Worm (Caenorhabditis elegans): ENCODE measurements around the gene W06G6.20.

W06G6.20 gene

DNA sequence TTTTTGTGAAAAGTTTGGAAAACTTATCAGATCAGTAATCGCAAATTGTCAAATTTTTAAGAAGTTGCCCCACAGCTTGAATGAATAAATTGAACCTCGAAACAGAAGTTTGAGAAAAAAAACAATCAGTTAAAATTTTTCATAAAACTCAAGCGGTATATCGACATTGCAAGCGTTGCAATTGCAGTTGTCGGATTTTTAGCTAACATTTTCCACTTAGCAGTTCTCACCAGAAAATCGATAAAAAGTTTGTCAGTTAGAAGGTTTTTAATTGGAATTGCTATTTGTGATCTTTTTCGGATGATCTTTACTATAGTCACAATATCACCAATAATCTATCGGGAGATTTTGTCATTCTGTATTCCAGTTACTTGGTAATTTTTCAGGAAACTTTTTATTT, 37.6 kb upstream of the W06G6.20 start, which contains the start of gene srw-43:
TSS of gene srw-43 (plus strand) at position 301 of the 400 bp plus-strand sequence.
- TF ChIP-seq ceh-36 (tag; optimal IDR thresholded peaks at IDR 0.05) (no peak), B0310.2 (tag; optimal IDR thresholded peaks at IDR 0.05) (no peak), tbx-37 (GFP tag; conservative IDR thresholded peaks at IDR 0.05) (no peak), tra-4 (tag; optimal IDR thresholded peaks at IDR 0.05) (no peak), pes-1 (GFP tag; IDR thresholded peaks at IDR 0.05) (no peak), hmg-4 (GFP tag; optimal IDR thresholded peaks at IDR 0.05) (no peak), F13C5.2 (tag; optimal IDR thresholded peaks at IDR 0.05) (no peak), ceh-13 (GFP tag; optimal IDR thresholded peaks at IDR 0.05) (no peak), ets-7 (tag; optimal IDR thresholded peaks at IDR 0.05) (no peak), sea-1 (GFP tag; conservative IDR thresholded peaks at IDR 0.05) (no peak), aly-1 (tag; optimal IDR thresholded peaks at IDR 0.05) (no peak), ama-1 (optimal IDR thresholded peaks at IDR 0.05) (no peak), scrt-1 (GFP tag; IDR thresholded peaks at IDR 0.05) (no peak), tbx-11 (GFP tag; IDR thresholded peaks at IDR 0.05) (no peak), hnd-1 (tag; optimal IDR thresholded peaks at IDR 0.05) (no peak), flt-1 (GFP tag; IDR thresholded peaks at IDR 0.05) (no peak), hmbx-1 (tag; optimal IDR thresholded peaks at IDR 0.05) (no peak)

DNA sequence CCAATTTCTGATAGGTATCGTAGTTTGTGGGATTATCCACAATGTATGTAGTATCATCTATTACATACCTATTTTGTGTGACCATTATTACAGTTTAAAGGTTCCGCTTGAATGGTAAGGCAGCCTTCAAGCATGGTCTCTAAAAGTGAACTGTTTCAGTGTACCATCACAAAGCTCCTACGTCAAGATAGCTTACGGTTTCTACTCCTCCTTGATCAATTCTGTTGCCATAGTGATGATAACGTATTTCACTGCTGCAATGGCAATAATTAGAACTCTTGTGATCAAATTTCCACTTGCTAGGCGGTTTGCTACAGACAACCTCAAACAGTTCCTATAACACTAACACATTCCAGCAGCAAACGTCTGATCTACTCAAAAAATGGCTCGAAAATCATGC, 35.2 kb upstream of the W06G6.20 start:
- TF ChIP-seq tbx-37 (GFP tag; conservative IDR thresholded peaks at IDR 0.05) = no peak
- TF ChIP-seq pes-1 (GFP tag; IDR thresholded peaks at IDR 0.05) = no peak
- no peak for TF ChIP-seq F13C5.2 (tag; optimal IDR thresholded peaks at IDR 0.05)
- no peak for TF ChIP-seq ceh-36 (tag; optimal IDR thresholded peaks at IDR 0.05)
- no peak for TF ChIP-seq sea-1 (GFP tag; conservative IDR thresholded peaks at IDR 0.05)
- no peak for TF ChIP-seq B0310.2 (tag; optimal IDR thresholded peaks at IDR 0.05)
- no peak for TF ChIP-seq flt-1 (GFP tag; IDR thresholded peaks at IDR 0.05)
- no peak for TF ChIP-seq ets-7 (tag; optimal IDR thresholded peaks at IDR 0.05)
- no peak for TF ChIP-seq hmg-4 (GFP tag; optimal IDR thresholded peaks at IDR 0.05)
- TF ChIP-seq hnd-1 (tag; optimal IDR thresholded peaks at IDR 0.05) = no peak

DNA sequence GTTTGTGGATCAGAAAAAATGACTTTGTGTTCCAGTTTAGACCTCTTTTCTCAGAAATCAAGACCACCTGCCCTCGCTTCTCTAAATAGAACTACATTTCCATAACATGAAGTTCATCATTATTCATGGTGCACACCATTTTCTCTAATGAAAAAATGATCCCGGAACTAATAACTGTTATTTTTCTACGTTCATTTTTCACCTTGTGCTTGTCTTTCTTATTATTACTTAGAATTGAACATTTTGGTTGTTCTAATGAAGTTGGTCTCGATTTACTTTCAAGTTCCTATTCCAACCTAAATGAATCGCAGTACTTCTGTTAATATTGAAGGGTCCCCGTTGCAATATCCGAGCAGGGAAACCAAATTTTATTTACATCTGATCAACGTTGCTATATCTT, 34.7 kb upstream of the W06G6.20 start, which contains the start of gene srw-36:
TSS of gene srw-36 (plus strand) at position 301 of the 400 bp plus-strand sequence.
- TF ChIP-seq tbx-11 (GFP tag; IDR thresholded peaks at IDR 0.05) = no peak
- TF ChIP-seq flt-1 (GFP tag; IDR thresholded peaks at IDR 0.05) = no peak
- TF ChIP-seq sea-1 (GFP tag; conservative IDR thresholded peaks at IDR 0.05) = no peak
- no peak for TF ChIP-seq pes-1 (GFP tag; IDR thresholded peaks at IDR 0.05)
- TF ChIP-seq scrt-1 (GFP tag; IDR thresholded peaks at IDR 0.05) = no peak
- no peak for TF ChIP-seq tra-4 (tag; optimal IDR thresholded peaks at IDR 0.05)
- TF ChIP-seq hmbx-1 (tag; optimal IDR thresholded peaks at IDR 0.05) = no peak
- TF ChIP-seq F13C5.2 (tag; optimal IDR thresholded peaks at IDR 0.05) = no peak
- no peak for TF ChIP-seq hnd-1 (tag; optimal IDR thresholded peaks at IDR 0.05)
- no peak for TF ChIP-seq tbx-37 (GFP tag; conservative IDR thresholded peaks at IDR 0.05)
- no peak for TF ChIP-seq ets-7 (tag; optimal IDR thresholded peaks at IDR 0.05)
- no peak for TF ChIP-seq ama-1 (optimal IDR thresholded peaks at IDR 0.05)
- TF ChIP-seq aly-1 (tag; optimal IDR thresholded peaks at IDR 0.05) = no peak
- TF ChIP-seq ceh-36 (tag; optimal IDR thresholded peaks at IDR 0.05) = no peak

DNA sequence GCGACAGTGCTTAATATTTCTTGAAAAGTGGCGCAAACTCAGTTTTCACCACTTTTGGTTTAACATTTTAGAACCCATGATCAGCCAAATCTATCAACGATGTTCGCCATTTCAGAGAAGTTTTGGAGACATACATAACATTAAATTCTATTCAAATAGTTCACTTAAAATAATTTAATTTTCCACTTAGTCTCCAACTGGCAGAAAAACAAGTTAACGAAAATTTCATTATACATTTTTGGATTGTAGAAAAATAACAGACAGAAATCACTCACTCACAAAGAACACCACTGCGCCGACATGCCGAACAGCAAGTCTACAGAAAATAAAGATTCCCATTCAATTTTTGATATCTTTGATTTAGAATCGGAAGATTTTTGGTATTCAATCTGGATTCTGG, 31.8 kb upstream of the W06G6.20 start, which contains the start of gene srw-44:
TSS of gene srw-44 (plus strand) at position 301 of the 400 bp plus-strand sequence.
- TF ChIP-seq sea-1 (GFP tag; conservative IDR thresholded peaks at IDR 0.05) (no peak), B0310.2 (tag; optimal IDR thresholded peaks at IDR 0.05) (no peak), hmg-4 (GFP tag; optimal IDR thresholded peaks at IDR 0.05) (no peak), ceh-36 (tag; optimal IDR thresholded peaks at IDR 0.05) (no peak), scrt-1 (GFP tag; IDR thresholded peaks at IDR 0.05) (no peak), F13C5.2 (tag; optimal IDR thresholded peaks at IDR 0.05) (no peak), tbx-11 (GFP tag; IDR thresholded peaks at IDR 0.05) (no peak), flt-1 (GFP tag; IDR thresholded peaks at IDR 0.05) (no peak), tra-4 (tag; optimal IDR thresholded peaks at IDR 0.05) (no peak), hmbx-1 (tag; optimal IDR thresholded peaks at IDR 0.05) (no peak), tbx-37 (GFP tag; conservative IDR thresholded peaks at IDR 0.05) (no peak), hnd-1 (tag; optimal IDR thresholded peaks at IDR 0.05) (no peak), ets-7 (tag; optimal IDR thresholded peaks at IDR 0.05) (no peak)

DNA sequence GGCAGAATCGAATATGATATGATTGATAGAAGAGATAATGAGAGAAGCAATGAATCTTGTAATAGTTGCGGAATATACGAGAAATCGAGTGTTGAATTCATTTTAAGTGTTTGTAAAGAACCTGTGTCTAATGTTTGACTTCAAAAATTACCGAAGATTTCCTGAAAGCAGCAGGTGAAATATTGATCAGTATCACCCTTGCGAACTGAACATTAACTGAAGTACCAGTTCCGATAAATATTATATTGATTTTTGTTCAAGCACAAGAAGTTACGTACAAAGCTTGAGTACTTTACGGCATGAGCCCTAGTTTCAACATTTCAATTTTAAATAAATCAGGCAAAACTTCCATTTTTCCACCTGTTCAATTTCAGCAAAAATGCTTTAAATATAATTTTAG, 31.1 kb upstream of the W06G6.20 start, which contains the start of gene srz-103:
TSS of gene srz-103 (minus strand) at position 101 of the 400 bp plus-strand sequence.
- TF ChIP-seq F13C5.2 (tag; optimal IDR thresholded peaks at IDR 0.05) (no peak), sea-1 (GFP tag; conservative IDR thresholded peaks at IDR 0.05) (no peak), tbx-11 (GFP tag; IDR thresholded peaks at IDR 0.05) (no peak), tra-4 (tag; optimal IDR thresholded peaks at IDR 0.05) (no peak), B0310.2 (tag; optimal IDR thresholded peaks at IDR 0.05) (no peak), pes-1 (GFP tag; IDR thresholded peaks at IDR 0.05) (no peak), ama-1 (optimal IDR thresholded peaks at IDR 0.05) (no peak), aly-1 (tag; optimal IDR thresholded peaks at IDR 0.05) (no peak), ets-7 (tag; optimal IDR thresholded peaks at IDR 0.05) (no peak), tbx-37 (GFP tag; conservative IDR thresholded peaks at IDR 0.05) (no peak), hmbx-1 (tag; optimal IDR thresholded peaks at IDR 0.05) (no peak), hnd-1 (tag; optimal IDR thresholded peaks at IDR 0.05) (no peak), ceh-36 (tag; optimal IDR thresholded peaks at IDR 0.05) (no peak), ceh-13 (GFP tag; optimal IDR thresholded peaks at IDR 0.05) (no peak), scrt-1 (GFP tag; IDR thresholded peaks at IDR 0.05) (no peak), hmg-4 (GFP tag; optimal IDR thresholded peaks at IDR 0.05) (no peak)

DNA sequence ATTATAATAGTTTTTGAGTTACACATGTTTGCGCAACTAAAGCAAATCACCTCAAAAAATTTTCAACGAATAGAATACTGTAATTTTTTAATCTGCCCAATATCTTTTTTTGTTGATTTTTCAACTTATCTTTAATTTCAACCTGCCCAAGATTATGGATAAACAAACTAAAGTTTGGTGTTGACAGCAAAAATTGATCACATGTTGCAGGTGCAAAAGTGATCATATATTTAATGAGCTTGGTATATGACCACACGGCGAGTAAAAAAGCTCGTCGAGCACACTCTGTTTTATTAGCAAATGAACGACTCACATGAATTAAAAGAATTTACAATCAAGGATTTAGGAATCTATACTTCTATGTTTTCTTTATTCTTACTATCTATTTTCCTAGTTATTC, 27.4 kb upstream of the W06G6.20 start, which contains the start of gene srz-1:
TSS of gene srz-1 (plus strand) at position 301 of the 400 bp plus-strand sequence.
- no peak for TF ChIP-seq ceh-36 (tag; optimal IDR thresholded peaks at IDR 0.05)
- TF ChIP-seq hmbx-1 (tag; optimal IDR thresholded peaks at IDR 0.05) = no peak
- TF ChIP-seq hnd-1 (tag; optimal IDR thresholded peaks at IDR 0.05) = no peak
- no peak for TF ChIP-seq flt-1 (GFP tag; IDR thresholded peaks at IDR 0.05)
- no peak for TF ChIP-seq ama-1 (optimal IDR thresholded peaks at IDR 0.05)
- TF ChIP-seq F13C5.2 (tag; optimal IDR thresholded peaks at IDR 0.05) = no peak
- no peak for TF ChIP-seq hmg-4 (GFP tag; optimal IDR thresholded peaks at IDR 0.05)
- no peak for TF ChIP-seq ceh-13 (GFP tag; optimal IDR thresholded peaks at IDR 0.05)
- TF ChIP-seq tbx-37 (GFP tag; conservative IDR thresholded peaks at IDR 0.05) = no peak
- no peak for TF ChIP-seq B0310.2 (tag; optimal IDR thresholded peaks at IDR 0.05)
- no peak for TF ChIP-seq sea-1 (GFP tag; conservative IDR thresholded peaks at IDR 0.05)
- TF ChIP-seq ets-7 (tag; optimal IDR thresholded peaks at IDR 0.05) = no peak
- no peak for TF ChIP-seq scrt-1 (GFP tag; IDR thresholded peaks at IDR 0.05)
- no peak for TF ChIP-seq tra-4 (tag; optimal IDR thresholded peaks at IDR 0.05)
- no peak for TF ChIP-seq tbx-11 (GFP tag; IDR thresholded peaks at IDR 0.05)
- no peak for TF ChIP-seq pes-1 (GFP tag; IDR thresholded peaks at IDR 0.05)
- TF ChIP-seq aly-1 (tag; optimal IDR thresholded peaks at IDR 0.05) = no peak

DNA sequence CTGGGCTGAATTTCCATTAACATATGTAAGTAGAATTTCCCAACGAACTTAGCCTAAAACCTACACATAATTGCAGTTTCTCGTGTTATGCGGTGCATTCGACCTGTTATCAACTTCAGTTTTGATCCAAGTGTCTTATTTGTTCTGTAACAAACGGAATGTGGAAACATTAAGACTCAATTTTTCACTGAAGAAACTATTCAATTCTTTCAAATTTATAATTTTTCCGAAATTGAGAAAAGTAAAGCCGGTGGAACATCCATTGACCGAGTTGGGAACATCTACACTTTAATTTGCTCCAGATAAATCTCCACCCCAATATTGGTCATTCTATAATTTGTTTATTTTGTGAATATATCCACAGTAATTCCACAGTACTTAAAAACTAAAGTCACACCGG, 26.2 kb upstream of the W06G6.20 start:
- TF ChIP-seq aly-1 (tag; optimal IDR thresholded peaks at IDR 0.05) = no peak
- no peak for TF ChIP-seq sea-1 (GFP tag; conservative IDR thresholded peaks at IDR 0.05)
- TF ChIP-seq tbx-11 (GFP tag; IDR thresholded peaks at IDR 0.05) = no peak
- no peak for TF ChIP-seq F13C5.2 (tag; optimal IDR thresholded peaks at IDR 0.05)
- TF ChIP-seq scrt-1 (GFP tag; IDR thresholded peaks at IDR 0.05) = no peak
- TF ChIP-seq B0310.2 (tag; optimal IDR thresholded peaks at IDR 0.05) = no peak
- TF ChIP-seq hnd-1 (tag; optimal IDR thresholded peaks at IDR 0.05) = no peak
- TF ChIP-seq hmbx-1 (tag; optimal IDR thresholded peaks at IDR 0.05) = no peak
- TF ChIP-seq hmg-4 (GFP tag; optimal IDR thresholded peaks at IDR 0.05) = no peak
- TF ChIP-seq pes-1 (GFP tag; IDR thresholded peaks at IDR 0.05) = no peak
- no peak for TF ChIP-seq tra-4 (tag; optimal IDR thresholded peaks at IDR 0.05)
- no peak for TF ChIP-seq ama-1 (optimal IDR thresholded peaks at IDR 0.05)
- no peak for TF ChIP-seq tbx-37 (GFP tag; conservative IDR thresholded peaks at IDR 0.05)
- no peak for TF ChIP-seq flt-1 (GFP tag; IDR thresholded peaks at IDR 0.05)
- TF ChIP-seq ets-7 (tag; optimal IDR thresholded peaks at IDR 0.05) = no peak

Measured in whole organism, early embryonic.